Fruit fly (Drosophila melanogaster): ENCODE data around the gene Slbp.

dm6 chr3R:29153197-29153644 lies at the start of gene Slbp, which contains the start of gene Rpn2:
- TF ChIP-seq Hmx (GFP tag; optimal IDR thresholded peaks at IDR 0.05) = no peak
- TF ChIP-seq CG6689 (GFP tag; IDR thresholded peaks at IDR 0.05) = no peak
- TF ChIP-seq Fer1 (GFP tag; optimal IDR thresholded peaks at IDR 0.05) = peak; percentile 68
- TF ChIP-seq shn (GFP tag; optimal IDR thresholded peaks at IDR 0.05) = peak; percentile 57
- no peak for TF ChIP-seq CG7987 (GFP tag; optimal IDR thresholded peaks at IDR 0.05)
- no peak for TF ChIP-seq kay (GFP tag; optimal IDR thresholded peaks at IDR 0.05)
- TF ChIP-seq CG12071 (GFP tag; optimal IDR thresholded peaks at IDR 0.05) = no peak
- TF ChIP-seq CG7271 (tag; optimal IDR thresholded peaks at IDR 0.05) = peak; percentile 20
- TF ChIP-seq CG11504 (tag; optimal IDR thresholded peaks at IDR 0.05) = peak; percentile 51
- TF ChIP-seq ATbp (GFP tag; optimal IDR thresholded peaks at IDR 0.05) = no peak
- TF ChIP-seq fu2 (GFP tag; optimal IDR thresholded peaks at IDR 0.05) = peak; percentile 26

Measured in whole organism, embryonic.